Fruit fly (Drosophila melanogaster) whole organism, embryonic: Measurements from ENCODE around the gene CG15418.

Source experiments
- Atf-2 ChIP-seq: fragments of 200-800 bp; sonication (Bioruptor generic); optimal IDR thresholded peaks from 2 replicates; lab custom pipeline; 2016; ENCODE audit warnings: missing biosample characterization, missing genetic modification characterization
- B-H2 ChIP-seq: fragments of 200-800 bp; sonication (Bioruptor generic); optimal IDR thresholded peaks from 2 replicates; lab custom pipeline; 2018; ENCODE audit warnings: missing biosample characterization, mild to moderate bottlenecking, missing genetic modification characterization
- Bdp1 ChIP-seq: fragments of 200-800 bp; sonication (Bioruptor generic); optimal IDR thresholded peaks from 3 replicates; lab custom pipeline; 2016; ENCODE audit warnings: missing biosample characterization, missing genetic modification characterization
- BtbVII ChIP-seq: fragments of 200-800 bp; sonication (Bioruptor generic); optimal IDR thresholded peaks from 3 replicates; lab custom pipeline; 2017; ENCODE audit warnings: missing biosample characterization, mild to moderate bottlenecking, missing genetic modification characterization
- CG10543 ChIP-seq: fragments of 200-800 bp; sonication (Bioruptor generic); optimal IDR thresholded peaks from 3 replicates; lab custom pipeline; 2017; ENCODE audit warnings: missing biosample characterization, mild to moderate bottlenecking, missing genetic modification characterization, moderate library complexity
- CG11695 ChIP-seq: fragments of 200-800 bp; sonication (Bioruptor generic); IDR thresholded peaks from 3 replicates; pipeline ENCODE4 v1.3.6; 2022; ENCODE audit warnings: missing biosample characterization, missing genetic modification characterization
- CG12219 ChIP-seq: fragments of 200-800 bp; sonication (Bioruptor generic); optimal IDR thresholded peaks from 3 replicates; lab custom pipeline; 2018; ENCODE audit warnings: missing biosample characterization, mild to moderate bottlenecking, missing genetic modification characterization
- CG15011 ChIP-seq: fragments of 200-800 bp; sonication (Bioruptor generic); optimal IDR thresholded peaks from 3 replicates; lab custom pipeline; 2018; ENCODE audit warnings: missing biosample characterization, mild to moderate bottlenecking, missing genetic modification characterization
- CG15269 ChIP-seq: fragments of 200-800 bp; sonication (Bioruptor generic); optimal IDR thresholded peaks from 2 replicates; lab custom pipeline; 2018; ENCODE audit warnings: missing biosample characterization, mild to moderate bottlenecking, missing genetic modification characterization, moderate library complexity
- CG18764 ChIP-seq: fragments of 200-800 bp; sonication (Bioruptor generic); optimal IDR thresholded peaks from 3 replicates; lab custom pipeline; 2016; ENCODE audit warnings: missing biosample characterization, missing genetic modification characterization
- CG2875 ChIP-seq: fragments of 200-800 bp; sonication (Bioruptor generic); optimal IDR thresholded peaks from 2 replicates; lab custom pipeline; 2017; ENCODE audit warnings: missing biosample characterization, mild to moderate bottlenecking, missing genetic modification characterization, missing genetic modification reagents
- CG31365 ChIP-seq: fragments of 200-800 bp; sonication (Bioruptor generic); optimal IDR thresholded peaks from 2 replicates; lab custom pipeline; 2018; ENCODE audit warnings: missing biosample characterization, mild to moderate bottlenecking, missing genetic modification characterization
- CG31441 ChIP-seq: fragments of 200-800 bp; sonication (Bioruptor generic); IDR thresholded peaks from 2 replicates; pipeline ENCODE4 v1.3.6; 2022; ENCODE audit warnings: missing biosample characterization, missing genetic modification characterization
- CG3163 ChIP-seq: fragments of 200-800 bp; sonication (Bioruptor generic); optimal IDR thresholded peaks from 3 replicates; lab custom pipeline; 2016; ENCODE audit warnings: missing biosample characterization, missing genetic modification characterization
- CG3407 ChIP-seq: fragments of 200-800 bp; sonication (Bioruptor generic); optimal IDR thresholded peaks from 2 replicates; lab custom pipeline; 2018; ENCODE audit warnings: missing biosample characterization, mild to moderate bottlenecking, missing genetic modification characterization
- CG7372 ChIP-seq: fragments of 200-800 bp; sonication (Bioruptor generic); IDR thresholded peaks from 2 replicates; pipeline ENCODE4 v1.3.6; 2022; ENCODE audit warnings: missing biosample characterization, missing genetic modification characterization
- CG7556 ChIP-seq: fragments of 200-800 bp; sonication (Bioruptor generic); optimal IDR thresholded peaks from 2 replicates; lab custom pipeline; 2017; ENCODE audit warnings: missing biosample characterization, mild to moderate bottlenecking, missing genetic modification characterization
- CG7928 ChIP-seq: fragments of 200-800 bp; sonication (Bioruptor generic); optimal IDR thresholded peaks from 2 replicates; lab custom pipeline; 2017; ENCODE audit warnings: missing biosample characterization, mild to moderate bottlenecking, missing genetic modification characterization
- CG8089 ChIP-seq: fragments of 200-800 bp; sonication (Bioruptor generic); optimal IDR thresholded peaks from 3 replicates; lab custom pipeline; 2016; ENCODE audit warnings: missing biosample characterization, missing genetic modification characterization
- CG8359 ChIP-seq: fragments of 200-800 bp; sonication (Bioruptor generic); optimal IDR thresholded peaks from 2 replicates; lab custom pipeline; 2017; ENCODE audit warnings: missing biosample characterization, mild to moderate bottlenecking, missing genetic modification characterization, borderline replicate concordance
- CG8924 ChIP-seq: fragments of 200-800 bp; optimal IDR thresholded peaks from 3 replicates; lab custom pipeline; 2019; ENCODE audit warnings: missing biosample characterization, mild to moderate bottlenecking, missing genetic modification characterization, moderate library complexity
- Dfd ChIP-seq, 2 experiments: fragments of >200 bp; optimal IDR thresholded peaks; 2 replicates each; lab custom pipeline; 2017; ENCODE audit warnings: missing biosample characterization in 2 of 2, missing genetic modification characterization in 2 of 2
- Ets97D ChIP-seq: fragments of 200-800 bp; sonication (Bioruptor generic); optimal IDR thresholded peaks from 3 replicates; lab custom pipeline; 2016; ENCODE audit warnings: missing biosample characterization, missing genetic modification characterization
- HLHmδ ChIP-seq: fragments of 200-800 bp; sonication (Bioruptor generic); optimal IDR thresholded peaks from 2 replicates; lab custom pipeline; 2018; ENCODE audit warnings: missing biosample characterization, mild to moderate bottlenecking, missing genetic modification characterization, moderate library complexity
- Hr51 ChIP-seq, 2 experiments: fragments of 200-800 bp; sonication (Bioruptor generic); optimal IDR thresholded peaks; 2 replicates in 1 of 2; 3 replicates in 1 of 2; lab custom pipeline; 2016 to 2018; ENCODE audit warnings: missing biosample characterization in 2 of 2, missing genetic modification characterization in 2 of 2, mild to moderate bottlenecking in 1 of 2, moderate library complexity in 1 of 2
- MTF-1 ChIP-seq: fragments of 200-800 bp; sonication (Bioruptor generic); optimal IDR thresholded peaks from 2 replicates; lab custom pipeline; 2018; ENCODE audit warnings: missing biosample characterization, mild to moderate bottlenecking, missing genetic modification characterization, borderline replicate concordance
- Nf-YA ChIP-seq: fragments of 200-800 bp; sonication (Bioruptor generic); IDR thresholded peaks from 2 replicates; pipeline ENCODE4 v1.3.6; 2022; ENCODE audit warnings: missing biosample characterization, missing genetic modification characterization
- Sox102F ChIP-seq: fragments of 200-800 bp; sonication (Bioruptor generic); optimal IDR thresholded peaks from 2 replicates; lab custom pipeline; 2018; ENCODE audit warnings: missing biosample characterization, mild to moderate bottlenecking, missing genetic modification characterization, moderate library complexity
- Stat92E ChIP-seq, 3 experiments: fragments of >200 bp in 2 of 3; fragments of 200-800 bp in 1 of 3; sonication (Bioruptor generic) in 1 of 3; optimal IDR thresholded peaks; 2 replicates each; lab custom pipeline; 2017 to 2019; ENCODE audit warnings: missing biosample characterization in 3 of 3, missing genetic modification characterization in 3 of 3, mild to moderate bottlenecking in 1 of 3, moderate library complexity in 1 of 3
- ara ChIP-seq: fragments of 200-800 bp; sonication (Bioruptor generic); IDR thresholded peaks from 2 replicates; pipeline ENCODE4 v1.3.6; 2022; ENCODE audit warnings: missing biosample characterization, missing genetic modification characterization
- crp ChIP-seq, 2 experiments: fragments of 200-800 bp; sonication (Bioruptor generic); optimal IDR thresholded peaks; 2 replicates in 1 of 2; 3 replicates in 1 of 2; lab custom pipeline; 2017; ENCODE audit warnings: missing biosample characterization in 2 of 2, missing genetic modification characterization in 2 of 2, mild to moderate bottlenecking in 1 of 2, moderate library complexity in 1 of 2
- cwo ChIP-seq: fragments of 200-800 bp; sonication (Bioruptor generic); optimal IDR thresholded peaks from 3 replicates; lab custom pipeline; 2017; ENCODE audit warnings: missing biosample characterization, missing genetic modification characterization, mild to moderate bottlenecking, moderate library complexity, missing genetic modification reagents
- disco-r ChIP-seq: fragments of 200-800 bp; sonication (Bioruptor generic); optimal IDR thresholded peaks from 2 replicates; lab custom pipeline; 2016; ENCODE audit warnings: missing biosample characterization, missing genetic modification characterization
- dysf ChIP-seq: fragments of 200-800 bp; sonication (Bioruptor generic); IDR thresholded peaks from 3 replicates; pipeline ENCODE4 v1.3.6; 2022; ENCODE audit warnings: missing biosample characterization, missing genetic modification characterization
- fd102C ChIP-seq: fragments of 200-800 bp; sonication (Bioruptor generic); optimal IDR thresholded peaks from 2 replicates; lab custom pipeline; 2018; ENCODE audit warnings: missing biosample characterization, mild to moderate bottlenecking, missing genetic modification characterization, moderate library complexity
- gce ChIP-seq: fragments of 200-800 bp; sonication (Bioruptor generic); IDR thresholded peaks from 3 replicates; pipeline ENCODE4 v1.3.6; 2022; ENCODE audit warnings: missing biosample characterization, missing genetic modification characterization
- gem ChIP-seq: fragments of 200-800 bp; sonication (Bioruptor generic); optimal IDR thresholded peaks from 2 replicates; lab custom pipeline; 2019; ENCODE audit warnings: missing biosample characterization, mild to moderate bottlenecking, missing genetic modification characterization, moderate library complexity
- grau ChIP-seq: fragments of 200-800 bp; optimal IDR thresholded peaks from 3 replicates; lab custom pipeline; 2019; ENCODE audit warnings: missing biosample characterization, mild to moderate bottlenecking, missing genetic modification characterization, moderate library complexity
- her ChIP-seq: fragments of 200-800 bp; sonication (Bioruptor generic); optimal IDR thresholded peaks from 2 replicates; lab custom pipeline; 2016; ENCODE audit warnings: missing biosample characterization, missing genetic modification characterization
- lbe ChIP-seq: fragments of 200-800 bp; sonication (Bioruptor generic); optimal IDR thresholded peaks from 2 replicates; lab custom pipeline; 2016; ENCODE audit warnings: missing biosample characterization, mild to moderate bottlenecking, missing genetic modification characterization
- lmd ChIP-seq: fragments of 200-800 bp; sonication (Bioruptor generic); IDR thresholded peaks from 2 replicates; pipeline ENCODE4 v1.3.6; 2022; ENCODE audit warnings: missing biosample characterization, missing genetic modification characterization
- mirr ChIP-seq: fragments of 200-800 bp; sonication (Bioruptor generic); optimal IDR thresholded peaks from 3 replicates; lab custom pipeline; 2018; ENCODE audit warnings: missing biosample characterization, mild to moderate bottlenecking, missing genetic modification characterization
- otp ChIP-seq: fragments of 200-800 bp; sonication (Bioruptor generic); IDR thresholded peaks from 3 replicates; pipeline ENCODE4, ENCODE4 v1.3.6; 2022; ENCODE audit warnings: missing biosample characterization, missing genetic modification characterization
- shn ChIP-seq: fragments of 200-800 bp; sonication (Bioruptor generic); optimal IDR thresholded peaks from 3 replicates; lab custom pipeline; 2016; ENCODE audit warnings: missing biosample characterization, missing genetic modification characterization
- slou ChIP-seq: fragments of 200-800 bp; sonication (Bioruptor generic); optimal IDR thresholded peaks from 3 replicates; lab custom pipeline; 2016; ENCODE audit warnings: missing biosample characterization, missing genetic modification characterization
- slp2 ChIP-seq: fragments of 200-800 bp; sonication (Bioruptor generic); optimal IDR thresholded peaks from 2 replicates; lab custom pipeline; 2016; ENCODE audit warnings: missing biosample characterization, missing genetic modification characterization
- sug ChIP-seq: fragments of 200-800 bp; optimal IDR thresholded peaks from 2 replicates; lab custom pipeline; 2019; ENCODE audit warnings: missing biosample characterization, mild to moderate bottlenecking, missing genetic modification characterization, moderate library complexity
- tap ChIP-seq: fragments of 200-800 bp; optimal IDR thresholded peaks from 3 replicates; lab custom pipeline; 2019; ENCODE audit warnings: missing biosample characterization, mild to moderate bottlenecking, missing genetic modification characterization, moderate library complexity
- tio ChIP-seq: fragments of 200-800 bp; sonication (Bioruptor generic); optimal IDR thresholded peaks from 2 replicates; lab custom pipeline; 2017; ENCODE audit warnings: missing biosample characterization, missing genetic modification characterization, inconsistent platforms
- vfl ChIP-seq: fragments of 200-800 bp; sonication (Bioruptor generic); optimal IDR thresholded peaks from 2 replicates; lab custom pipeline; 2016; ENCODE audit warnings: missing biosample characterization, missing genetic modification characterization

The CG15418 gene

DNA sequence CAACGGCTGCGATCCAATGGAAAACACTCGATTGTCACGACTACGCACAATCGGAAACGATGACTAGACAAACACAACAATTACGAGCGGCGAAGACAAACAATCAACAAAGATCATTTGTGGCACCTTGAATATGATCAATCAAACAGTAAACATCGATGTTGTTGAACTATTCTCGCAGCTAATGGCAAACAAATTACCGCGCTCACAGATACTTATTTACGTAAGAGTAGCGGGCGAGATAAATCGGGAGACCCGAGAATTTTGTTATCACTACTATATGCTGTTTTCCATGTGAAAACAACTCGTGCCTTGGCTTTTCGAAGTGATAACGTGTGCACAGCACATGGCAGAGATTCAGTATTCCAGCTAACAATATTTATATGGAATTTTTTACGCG is 7.3 kb upstream of the CG15418 start (continued):
- no peak for TF ChIP-seq CG12219 (GFP tag; lab: Kevin White, UChicago)
- peak; percentile 66 for TF ChIP-seq CG15269 (tag; lab: Kevin White, UChicago)
- TF ChIP-seq otp (GFP tag; lab: Robert Waterston, UW) = peak; percentile 87
- TF ChIP-seq Dfd (GFP tag; optimal IDR thresholded peaks at IDR 0.05; lab: Kevin White, UChicago) = no peak
- TF ChIP-seq B-H2 (GFP tag; lab: Kevin White, UChicago) = no peak
- TF ChIP-seq HLHmδ (GFP tag; lab: Kevin White, UChicago) = peak; percentile 94
- peak; percentile 86 for TF ChIP-seq gce (GFP tag; lab: Robert Waterston, UW)
- peak; percentile 84 for TF ChIP-seq CG8924 (tag; lab: Kevin White, UChicago)
- peak; percentile 83 for TF ChIP-seq cwo (GFP tag; lab: Kevin White, UChicago)
- TF ChIP-seq CG8359 = peak; percentile 81
- TF ChIP-seq Nf-YA (GFP tag; lab: Robert Waterston, UW) = no peak
- peak; percentile 70 for TF ChIP-seq Atf-2
- TF ChIP-seq CG18764 (GFP tag; lab: Kevin White, UChicago) = peak; percentile 90
- peak; percentile 93 for TF ChIP-seq CG8089 (GFP tag; lab: Kevin White, UChicago)
- TF ChIP-seq CG15011 (GFP tag; lab: Kevin White, UChicago) = peak; percentile 89
- peak; percentile 23 for TF ChIP-seq CG7928
- peak; percentile 13 for TF ChIP-seq vfl (GFP tag; lab: Kevin White, UChicago)
- peak in 1 of 2 experiments; percentile 43 for TF ChIP-seq crp (GFP tag; optimal IDR thresholded peaks at IDR 0.05; lab: Kevin White, UChicago)
- peak; percentile 86 for TF ChIP-seq fd102C
- peak; percentile 95 for TF ChIP-seq MTF-1 (GFP tag; lab: Kevin White, UChicago)
- TF ChIP-seq CG2875 = peak; percentile 81
- TF ChIP-seq disco-r (GFP tag; lab: Kevin White, UChicago) = peak; percentile 89
- TF ChIP-seq grau (tag; lab: Kevin White, UChicago) = no peak
- peak; percentile 73 for TF ChIP-seq slp2 (GFP tag; lab: Kevin White, UChicago)
- TF ChIP-seq tio (GFP tag; lab: Kevin White, UChicago) = peak; percentile 70
- no peak for TF ChIP-seq Stat92E (GFP tag; optimal IDR thresholded peaks at IDR 0.05; lab: Kevin White, UChicago)
- TF ChIP-seq her (GFP tag; lab: Kevin White, UChicago) = peak; percentile 58
- peak; percentile 16 to 89 for TF ChIP-seq Hr51 (GFP tag; optimal IDR thresholded peaks at IDR 0.05; lab: Kevin White, UChicago)
- TF ChIP-seq CG10543 (GFP tag; lab: Kevin White, UChicago) = peak; percentile 84
- TF ChIP-seq CG7372 (GFP tag; lab: Robert Waterston, UW) = peak; percentile 12; the same call in 1 of the 2 replicates
- TF ChIP-seq shn (GFP tag; lab: Kevin White, UChicago) = peak; percentile 80
- peak; percentile 68; the same call in 1 of the 3 replicates for TF ChIP-seq dysf (GFP tag; lab: Robert Waterston, UW)
- TF ChIP-seq slou (GFP tag; lab: Kevin White, UChicago) = no peak
- TF ChIP-seq CG3163 (GFP tag; lab: Kevin White, UChicago) = peak; percentile 55
- peak; percentile 85 for TF ChIP-seq CG11695
- no peak for TF ChIP-seq lmd
- peak; percentile 86 for TF ChIP-seq gem (tag; lab: Kevin White, UChicago)
- TF ChIP-seq BtbVII (GFP tag; lab: Kevin White, UChicago) = peak; percentile 91
- peak; percentile 88 for TF ChIP-seq Bdp1
- TF ChIP-seq Ets97D (GFP tag; lab: Kevin White, UChicago) = no peak
- peak; percentile 87 for TF ChIP-seq ara (GFP tag; lab: Robert Waterston, UW)
- peak; percentile 59 for TF ChIP-seq Sox102F (GFP tag; lab: Kevin White, UChicago)
- peak; percentile 67 for TF ChIP-seq tap (tag; lab: Kevin White, UChicago)
- TF ChIP-seq CG7556 (GFP tag; lab: Kevin White, UChicago) = peak; percentile 41
- TF ChIP-seq CG3407 = peak; percentile 95
- TF ChIP-seq CG31441 (GFP tag; lab: Robert Waterston, UW) = peak; percentile 69; the same call in 1 of the 2 replicates
- no peak for TF ChIP-seq lbe (GFP tag; lab: Kevin White, UChicago)
- peak; percentile 42 for TF ChIP-seq sug (tag; lab: Kevin White, UChicago)
- peak; percentile 97 for TF ChIP-seq mirr (GFP tag; lab: Kevin White, UChicago)
- peak; percentile 72 for TF ChIP-seq CG31365 (tag; lab: Kevin White, UChicago)
